Worm (Caenorhabditis elegans) whole organism, late embryonic: ENCODE data around the gene gst-23.

Experiments
- F13H6.1 ChIP-seq: sonication (generic microtip); optimal IDR thresholded peaks from 2 replicates; lab custom pipeline; 2016; ENCODE audit warnings: missing genetic modification characterization, missing compliant biosample characterization
- K09A11.1 ChIP-seq: sonication (generic microtip); optimal IDR thresholded peaks from 2 replicates; lab custom pipeline; 2017; ENCODE audit warnings: antibody characterized with exemption, mild to moderate bottlenecking, missing genetic modification characterization, missing compliant biosample characterization; ENCODE audit not compliant: insufficient read depth
- T23F11.4 ChIP-seq: fragments of 200-800 bp; sonication (Bioruptor generic); optimal IDR thresholded peaks from 2 replicates; lab custom pipeline; 2018; ENCODE audit warnings: mild to moderate bottlenecking, missing genetic modification characterization, missing compliant biosample characterization
- ceh-18 ChIP-seq: sonication (generic microtip); optimal IDR thresholded peaks from 2 replicates; lab custom pipeline; 2016; ENCODE audit warnings: missing genetic modification characterization, missing compliant biosample characterization
- ceh-24 ChIP-seq: sonication (generic microtip); optimal IDR thresholded peaks from 2 replicates; lab custom pipeline; 2016; ENCODE audit warnings: mild to moderate bottlenecking, missing genetic modification characterization, missing compliant biosample characterization
- ceh-48 ChIP-seq: sonication (generic microtip); optimal IDR thresholded peaks from 2 replicates; lab custom pipeline; 2016; ENCODE audit warnings: missing genetic modification characterization, inconsistent platforms, missing compliant biosample characterization
- ceh-6 ChIP-seq: fragments of 200-800 bp; sonication (Bioruptor generic); optimal IDR thresholded peaks from 2 replicates; lab custom pipeline; 2018; ENCODE audit warnings: mild to moderate bottlenecking, missing genetic modification characterization, missing compliant biosample characterization
- ceh-9 ChIP-seq: sonication (generic microtip); optimal IDR thresholded peaks from 2 replicates; lab custom pipeline; 2016; ENCODE audit warnings: mild to moderate bottlenecking, missing genetic modification characterization, inconsistent platforms, missing compliant biosample characterization
- dmd-4 ChIP-seq: sonication (generic microtip); optimal IDR thresholded peaks from 2 replicates; lab custom pipeline; 2016; ENCODE audit warnings: borderline replicate concordance, missing genetic modification characterization, missing compliant biosample characterization
- elt-2 ChIP-seq: sonication (generic microtip); optimal IDR thresholded peaks from 2 replicates; lab custom pipeline; 2016; ENCODE audit warnings: missing genetic modification reagents, missing genetic modification characterization, missing compliant biosample characterization
- eyg-1 ChIP-seq: sonication (generic microtip); optimal IDR thresholded peaks from 2 replicates; lab custom pipeline; 2016; ENCODE audit warnings: missing genotype, missing genetic modification characterization, missing compliant biosample characterization
- hlh-15 ChIP-seq: sonication (generic microtip); optimal IDR thresholded peaks from 2 replicates; lab custom pipeline; 2016; ENCODE audit warnings: missing genetic modification characterization, missing compliant biosample characterization
- hlh-30 ChIP-seq: sonication (generic microtip); optimal IDR thresholded peaks from 2 replicates; lab custom pipeline; 2017; ENCODE audit warnings: antibody characterized with exemption, missing genetic modification characterization, missing compliant biosample characterization; ENCODE audit not compliant: insufficient read depth
- mec-3 ChIP-seq: sonication (generic microtip); optimal IDR thresholded peaks from 2 replicates; lab custom pipeline; 2016; ENCODE audit warnings: borderline replicate concordance, missing genetic modification characterization, missing compliant biosample characterization
- nhr-11 ChIP-seq: fragments of 150-350 bp; optimal IDR thresholded peaks from 2 replicates; lab custom pipeline; 2014; ENCODE audit warnings: missing biosample characterization, missing genetic modification characterization
- nhr-232 ChIP-seq: sonication (generic microtip); optimal IDR thresholded peaks from 2 replicates; lab custom pipeline; 2016; ENCODE audit warnings: missing genetic modification characterization, missing compliant biosample characterization
- pag-3 ChIP-seq: sonication (generic microtip); optimal IDR thresholded peaks from 2 replicates; lab custom pipeline; 2016; ENCODE audit warnings: missing compliant biosample characterization, missing genetic modification characterization, borderline replicate concordance
- pros-1 ChIP-seq: fragments of 150-350 bp; optimal IDR thresholded peaks from 2 replicates; lab custom pipeline; 2014; ENCODE audit warnings: missing biosample characterization, missing genetic modification reagents, missing genetic modification characterization
- sdc-2 ChIP-seq: sonication (generic microtip); optimal IDR thresholded peaks from 2 replicates; lab custom pipeline; 2016; ENCODE audit warnings: missing genotype, missing genetic modification characterization, missing compliant biosample characterization
- sox-4 ChIP-seq: sonication (generic microtip); optimal IDR thresholded peaks from 2 replicates; lab custom pipeline; 2017; ENCODE audit warnings: mild to moderate bottlenecking, missing genetic modification characterization, inconsistent platforms, missing compliant biosample characterization
- unc-42 ChIP-seq: sonication (generic microtip); optimal IDR thresholded peaks from 2 replicates; lab custom pipeline; 2016; ENCODE audit warnings: missing genotype, missing genetic modification characterization, missing compliant biosample characterization
- unc-55 ChIP-seq: sonication (generic microtip); optimal IDR thresholded peaks from 2 replicates; lab custom pipeline; 2017; ENCODE audit warnings: missing biosample characterization, missing genetic modification reagents, missing genetic modification characterization
- zip-5 ChIP-seq: sonication (generic microtip); optimal IDR thresholded peaks from 2 replicates; lab custom pipeline; 2016; ENCODE audit warnings: missing genetic modification characterization, missing compliant biosample characterization

The gst-23 gene

DNA sequence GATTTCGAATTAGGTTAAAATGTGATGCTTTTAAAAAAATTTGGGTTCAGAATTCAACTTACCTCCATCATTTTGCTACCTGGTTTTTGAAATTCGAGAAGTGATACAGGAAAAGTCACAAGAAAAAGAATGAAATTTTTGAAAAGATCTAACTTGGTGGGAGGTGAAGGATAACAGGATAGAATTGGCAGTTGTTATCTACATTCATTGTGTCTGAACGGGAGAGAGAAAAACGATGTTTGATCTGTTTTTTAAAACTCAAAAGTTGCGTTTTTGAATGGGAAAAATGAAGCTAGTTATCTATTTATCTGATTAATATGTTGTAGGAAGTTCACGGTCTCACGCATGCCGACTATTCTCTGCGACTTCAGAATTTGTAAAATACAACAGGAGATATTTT, 44.2 kb downstream of the gst-23 start, which contains the start of gene F35F10.7:
F35F10.7 (minus strand) TSS at position 101 of the 400 bp plus-strand sequence.
- no peak for TF ChIP-seq mec-3 (tag; lab: Kevin White, UChicago)
- no peak for TF ChIP-seq hlh-30
- TF ChIP-seq nhr-11 (tag; lab: Kevin White, UChicago): no peak
- TF ChIP-seq ceh-18 (tag; lab: Kevin White, UChicago): no peak
- no peak for TF ChIP-seq sdc-2 (tag; lab: Kevin White, UChicago)
- no peak for TF ChIP-seq eyg-1 (tag; lab: Kevin White, UChicago)
- TF ChIP-seq unc-55: no peak
- TF ChIP-seq F13H6.1: no peak
- TF ChIP-seq T23F11.4: no peak

DNA sequence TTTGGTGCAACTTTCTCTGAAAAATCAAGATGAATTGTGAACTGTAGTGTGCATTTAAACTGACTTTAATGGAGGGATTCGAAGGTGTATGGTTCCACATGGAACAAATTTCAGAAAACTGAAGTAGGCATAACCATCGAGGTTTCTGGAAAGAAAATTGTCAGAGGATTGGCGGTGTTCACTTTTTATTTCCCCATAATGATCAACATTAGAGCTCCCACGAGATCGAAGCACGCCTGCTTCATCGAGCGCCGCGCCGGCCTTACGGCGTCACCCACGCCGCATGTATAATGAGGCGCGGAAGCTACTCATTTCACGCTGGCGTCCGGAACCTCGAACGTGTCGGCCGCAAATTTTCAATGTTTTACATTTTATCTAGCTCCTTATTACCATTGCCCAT, 45.0 kb downstream of the gst-23 start:
- TF ChIP-seq dmd-4 (tag; lab: Kevin White, UChicago) (no peak), zip-5 (no peak), pag-3 (no peak), elt-2 (no peak), nhr-232 (no peak), ceh-6 (GFP tag; lab: Kevin White, UChicago) (no peak), ceh-24 (tag; lab: Kevin White, UChicago) (no peak)

DNA sequence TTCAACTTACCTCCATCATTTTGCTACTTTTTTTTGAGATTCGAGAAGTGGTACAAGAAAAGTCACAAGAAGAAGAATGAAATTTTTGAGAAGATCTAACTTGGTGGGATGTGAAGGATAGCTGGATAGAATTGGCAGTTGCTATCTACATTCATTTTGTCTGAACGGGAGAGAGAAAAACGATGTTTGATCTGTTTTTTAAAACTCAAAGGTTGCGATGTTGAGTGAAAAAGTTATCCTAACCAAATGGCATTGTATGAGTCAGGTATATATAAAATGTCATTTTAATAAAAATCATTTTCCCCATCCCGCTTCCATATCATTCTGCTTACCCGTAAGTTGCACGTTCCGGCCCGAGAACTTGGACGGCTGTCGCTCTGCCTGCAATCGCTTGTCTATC, 46.2 kb downstream of the gst-23 start, which contains the start of gene F35F10.6:
F35F10.6 (minus strand) TSS at position 101 of the 400 bp plus-strand sequence.
- TF ChIP-seq hlh-15 (tag; lab: Kevin White, UChicago) (no peak), unc-55 (no peak), unc-42 (tag; lab: Kevin White, UChicago) (no peak), K09A11.1 (no peak), sox-4 (tag; lab: Kevin White, UChicago) (no peak), ceh-9 (tag; lab: Kevin White, UChicago) (no peak), pros-1 (tag; lab: Kevin White, UChicago) (no peak), ceh-48 (tag; lab: Kevin White, UChicago) (no peak)
